Worm (Caenorhabditis elegans) whole organism, L3 larva: Measurements from ENCODE around the gene glb-9.

Experiments
- R02D3.7 ChIP-seq: fragments of 150-350 bp; optimal IDR thresholded peaks from 2 replicates; lab custom pipeline; 2014; ENCODE audit warnings: missing biosample characterization, missing genetic modification characterization
- ama-1 ChIP-seq: fragments of 150-350 bp; optimal IDR thresholded peaks from 2 replicates; lab custom pipeline; 2018
- elt-2 ChIP-seq: sonication (generic microtip); optimal IDR thresholded peaks from 2 replicates; lab custom pipeline; 2016; ENCODE audit warnings: missing genetic modification reagents, mild to moderate bottlenecking, missing genetic modification characterization, missing compliant biosample characterization
- elt-3 ChIP-seq, 3 experiments: fragments of 150-350 bp in 1 of 3; sonication (generic microtip) in 2 of 3; optimal IDR thresholded peaks; 2 replicates in 2 of 3; 4 replicates in 1 of 3; lab custom pipeline; 2014 to 2017; ENCODE audit warnings: missing biosample characterization in 3 of 3, missing genetic modification characterization in 3 of 3
- eor-1 ChIP-seq, 2 experiments: fragments of 150-350 bp; optimal IDR thresholded peaks; 2 replicates each; lab custom pipeline; 2014 to 2018; ENCODE audit warnings: missing biosample characterization in 2 of 2, missing genetic modification characterization in 2 of 2
- fkh-10 ChIP-seq: sonication (generic microtip); optimal IDR thresholded peaks from 2 replicates; lab custom pipeline; 2017; ENCODE audit warnings: missing biosample characterization, missing genetic modification reagents, missing genetic modification characterization
- nhr-12 ChIP-seq: fragments of 150-350 bp; optimal IDR thresholded peaks from 2 replicates; lab custom pipeline; 2014; ENCODE audit warnings: missing biosample characterization, missing genetic modification characterization
- pha-4 ChIP-seq: fragments of 150-350 bp; optimal IDR thresholded peaks from 2 replicates; lab custom pipeline; 2014; ENCODE audit warnings: missing biosample characterization, missing genetic modification reagents, missing genetic modification characterization
- pqm-1 ChIP-seq: fragments of 150-350 bp; optimal IDR thresholded peaks from 2 replicates; lab custom pipeline; 2017; ENCODE audit warnings: missing biosample characterization, missing genetic modification characterization, inconsistent platforms
- sea-2 ChIP-seq: fragments of 150-350 bp; sonication (generic microtip); optimal IDR thresholded peaks from 4 replicates; lab custom pipeline; 2014; ENCODE audit warnings: missing biosample characterization, missing genetic modification reagents, missing genetic modification characterization
- unc-62 ChIP-seq: fragments of 150-350 bp; sonication (generic microtip); optimal IDR thresholded peaks from 4 replicates; lab custom pipeline; 2014; ENCODE audit warnings: missing biosample characterization, missing genetic modification reagents, missing genetic modification characterization

- no peak for TF ChIP-seq pha-4 (tag; lab: Kevin White, UChicago)
- TF ChIP-seq nhr-12 (tag; lab: Kevin White, UChicago): no peak
- no peak for TF ChIP-seq fkh-10 (GFP tag; lab: Kevin White, UChicago)
- no peak for TF ChIP-seq unc-62 (GFP tag; lab: Kevin White, UChicago)
- no peak for TF ChIP-seq elt-2 (tag; lab: Kevin White, UChicago)
- no peak for TF ChIP-seq sea-2 (GFP tag; lab: Kevin White, UChicago)
- TF ChIP-seq elt-3 (tag; optimal IDR thresholded peaks at IDR 0.05; lab: Kevin White, UChicago): no peak
- TF ChIP-seq ama-1: no peak
- no peak for TF ChIP-seq eor-1 (tag; optimal IDR thresholded peaks at IDR 0.05; lab: Kevin White, UChicago)
- no peak for TF ChIP-seq pqm-1 (tag; lab: Kevin White, UChicago)
- no peak for TF ChIP-seq R02D3.7 (tag; lab: Kevin White, UChicago)
Observed at ce11 chrII:7499390-7499789, 19.7 kb downstream of the glb-9 start, which contains the start of gene srab-14.
